Worm (Caenorhabditis elegans): ENCODE measurements around the gene R08C7.8.

DNA sequence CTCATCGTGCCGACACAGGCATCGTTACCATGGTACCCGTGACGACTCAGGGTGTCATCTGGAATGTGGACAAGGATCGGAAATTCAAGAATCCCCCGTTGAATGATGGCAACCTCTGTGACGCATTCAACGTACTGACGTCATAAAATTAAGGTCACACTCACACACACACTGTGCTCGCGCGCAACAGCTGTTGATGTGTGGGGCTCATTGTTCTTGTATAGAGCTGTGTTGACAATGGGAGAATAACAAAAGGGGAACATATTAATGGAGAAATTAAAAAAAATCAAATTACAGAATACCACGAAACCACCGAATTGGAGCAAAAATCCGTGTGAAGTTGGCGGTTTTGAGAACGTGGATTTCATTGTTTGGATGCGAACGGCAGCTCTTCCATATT, 14.0 kb upstream of the R08C7.8 start:
- TF ChIP-seq pqm-1 (tag; optimal IDR thresholded peaks at IDR 0.05): no peak
- no peak for TF ChIP-seq ceh-24 (tag; optimal IDR thresholded peaks at IDR 0.05)
- no peak for TF ChIP-seq fax-1 (tag; optimal IDR thresholded peaks at IDR 0.05)
- TF ChIP-seq dmd-4 (tag; optimal IDR thresholded peaks at IDR 0.05; ENCODE audit: borderline replicate concordance): no peak
- no peak for TF ChIP-seq hlh-15 (tag; optimal IDR thresholded peaks at IDR 0.05)
- TF ChIP-seq ama-1 (optimal IDR thresholded peaks at IDR 0.05): no peak
- TF ChIP-seq odd-2 (tag; optimal IDR thresholded peaks at IDR 0.05): no peak
- TF ChIP-seq tbx-2 (tag; optimal IDR thresholded peaks at IDR 0.05): peak; percentile 13
- TF ChIP-seq nhr-11 (tag; optimal IDR thresholded peaks at IDR 0.05): no peak
- peak; percentile 73 for TF ChIP-seq sox-2 (GFP tag; IDR thresholded peaks at IDR 0.05)
- no peak for TF ChIP-seq ahr-1 (tag; optimal IDR thresholded peaks at IDR 0.05)
- TF ChIP-seq nfya-1 (tag; optimal IDR thresholded peaks at IDR 0.05): no peak
- TF ChIP-seq ceh-48 (tag; optimal IDR thresholded peaks at IDR 0.05): no peak
- no peak for TF ChIP-seq pag-3 (tag; optimal IDR thresholded peaks at IDR 0.05; ENCODE audit: borderline replicate concordance)

Measured in whole organism, late embryonic.